Worm (Caenorhabditis elegans) whole organism, L1 larva: ENCODE measurements around the gene C32D5.8.

Experiments
- C04F5.9 ChIP-seq: sonication (generic microtip); optimal IDR thresholded peaks from 2 replicates; lab custom pipeline; 2016; ENCODE audit warnings: missing genetic modification characterization, missing compliant biosample characterization
- C16A3.4 ChIP-seq: fragments of 150-350 bp; optimal IDR thresholded peaks from 2 replicates; lab custom pipeline; 2014; ENCODE audit warnings: missing biosample characterization, missing genetic modification characterization
- C34B4.2 ChIP-seq: sonication (generic microtip); optimal IDR thresholded peaks from 2 replicates; lab custom pipeline; 2017; ENCODE audit warnings: mild to moderate bottlenecking, missing genetic modification characterization, missing compliant biosample characterization
- Y116A8C.19 ChIP-seq: sonication (generic microtip); optimal IDR thresholded peaks from 2 replicates; lab custom pipeline; 2016; ENCODE audit warnings: missing compliant biosample characterization, missing genetic modification characterization, borderline replicate concordance
- ceh-63 ChIP-seq: fragments of 200-800 bp; sonication (Bioruptor generic); optimal IDR thresholded peaks from 2 replicates; lab custom pipeline; 2018; ENCODE audit warnings: mild to moderate bottlenecking, missing genetic modification characterization, missing compliant biosample characterization
- ces-1 ChIP-seq: fragments of 150-350 bp; optimal IDR thresholded peaks from 2 replicates; lab custom pipeline; 2014; ENCODE audit warnings: missing biosample characterization, missing genetic modification reagents, missing genetic modification characterization
- dpl-1 ChIP-seq, 3 experiments: fragments of 150-350 bp in 2 of 3; sonication (generic microtip) in 1 of 3; optimal IDR thresholded peaks; 2 replicates each; lab custom pipeline; 2014 to 2017; ENCODE audit warnings: missing biosample characterization in 3 of 3, missing genetic modification characterization in 3 of 3, missing genetic modification reagents in 3 of 3
- dsc-1 ChIP-seq: sonication (generic microtip); optimal IDR thresholded peaks from 2 replicates; lab custom pipeline; 2016; ENCODE audit warnings: mild to moderate bottlenecking, missing genetic modification characterization, missing compliant biosample characterization
- efl-3 ChIP-seq: fragments of 200-800 bp; sonication (Bioruptor generic); optimal IDR thresholded peaks from 2 replicates; lab custom pipeline; 2018; ENCODE audit warnings: mild to moderate bottlenecking, missing genetic modification characterization, missing compliant biosample characterization
- egl-13 ChIP-seq: sonication (generic microtip); optimal IDR thresholded peaks from 2 replicates; lab custom pipeline; 2016; ENCODE audit warnings: missing genotype, missing genetic modification reagents, missing genetic modification characterization, missing compliant biosample characterization
- elt-2 ChIP-seq: sonication (generic microtip); optimal IDR thresholded peaks from 2 replicates; lab custom pipeline; 2016; ENCODE audit warnings: missing genetic modification characterization, mild to moderate bottlenecking, inconsistent platforms, missing compliant biosample characterization, missing genetic modification reagents
- elt-3 ChIP-seq, 6 experiments: fragments of 150-350 bp in 1 of 6; sonication (generic microtip); optimal IDR thresholded peaks; 2 replicates each; lab custom pipeline; 2017 to 2018; ENCODE audit warnings: missing biosample characterization in 6 of 6, missing genetic modification characterization in 6 of 6, inconsistent platforms in 1 of 6
- ets-5 ChIP-seq: fragments of 200-800 bp; sonication (Bioruptor generic); IDR thresholded peaks from 2 replicates; pipeline ENCODE4 v1.3.6; 2022; ENCODE audit warnings: missing genetic modification characterization, missing compliant biosample characterization
- fkh-4 ChIP-seq: sonication (generic microtip); optimal IDR thresholded peaks from 2 replicates; lab custom pipeline; 2016; ENCODE audit warnings: missing compliant biosample characterization, missing genetic modification characterization, borderline replicate concordance
- fkh-8 ChIP-seq: sonication (generic microtip); optimal IDR thresholded peaks from 2 replicates; lab custom pipeline; 2016; ENCODE audit warnings: mild to moderate bottlenecking, missing genetic modification characterization, missing compliant biosample characterization
- hlh-17 ChIP-seq: fragments of 200-800 bp; sonication (Bioruptor generic); optimal IDR thresholded peaks from 2 replicates; lab custom pipeline; 2018; ENCODE audit warnings: missing genetic modification characterization, mild to moderate bottlenecking, missing compliant biosample characterization, moderate library complexity, borderline replicate concordance
- hpl-2 ChIP-seq: fragments of 150-350 bp; optimal IDR thresholded peaks from 2 replicates; lab custom pipeline; 2014; ENCODE audit warnings: missing biosample characterization, missing genetic modification reagents, missing genetic modification characterization
- isw-1 ChIP-seq: fragments of 200-800 bp; sonication (Bioruptor generic); IDR thresholded peaks from 2 replicates; pipeline ENCODE4 v1.3.6; 2022; ENCODE audit warnings: missing genetic modification characterization, missing compliant biosample characterization
- jun-1 ChIP-seq: fragments of 150-350 bp; optimal IDR thresholded peaks from 2 replicates; lab custom pipeline; 2014; ENCODE audit warnings: missing biosample characterization, missing genetic modification reagents, missing genetic modification characterization
- lin-13 ChIP-seq: fragments of 150-350 bp; optimal IDR thresholded peaks from 2 replicates; lab custom pipeline; 2014; ENCODE audit warnings: missing biosample characterization, missing genetic modification reagents, missing genetic modification characterization
- lin-14 ChIP-seq: fragments of 200-800 bp; sonication (Bioruptor generic); optimal IDR thresholded peaks from 2 replicates; lab custom pipeline; 2018; ENCODE audit warnings: mild to moderate bottlenecking, missing genetic modification characterization, moderate library complexity, missing compliant biosample characterization
- lin-15B ChIP-seq: fragments of 150-350 bp; sonication (generic microtip); optimal IDR thresholded peaks from 3 replicates; lab custom pipeline; 2014; ENCODE audit warnings: missing biosample characterization, missing genetic modification characterization
- lin-35 ChIP-seq, 2 experiments: fragments of 150-350 bp; optimal IDR thresholded peaks; 2 replicates each; lab custom pipeline; 2014; ENCODE audit warnings: missing biosample characterization in 2 of 2, missing genetic modification characterization in 2 of 2, missing genetic modification reagents in 2 of 2
- lin-39 ChIP-seq: fragments of 150-350 bp; optimal IDR thresholded peaks from 2 replicates; lab custom pipeline; 2014; ENCODE audit warnings: missing biosample characterization, missing genetic modification reagents, missing genetic modification characterization
- lir-3 ChIP-seq: sonication (generic microtip); optimal IDR thresholded peaks from 2 replicates; lab custom pipeline; 2016; ENCODE audit warnings: mild to moderate bottlenecking, missing genetic modification characterization, moderate library complexity, missing compliant biosample characterization; ENCODE audit not compliant: poor library complexity
- lsy-2 ChIP-seq, 2 experiments: fragments of 150-350 bp; optimal IDR thresholded peaks; 2 replicates each; lab custom pipeline; 2014; ENCODE audit warnings: missing biosample characterization in 2 of 2, missing genetic modification characterization in 2 of 2
- nhr-11 ChIP-seq: fragments of 150-350 bp; optimal IDR thresholded peaks from 2 replicates; lab custom pipeline; 2014; ENCODE audit warnings: missing biosample characterization, missing genetic modification characterization
- nhr-76 ChIP-seq: sonication (generic microtip); optimal IDR thresholded peaks from 2 replicates; lab custom pipeline; 2017; ENCODE audit warnings: missing biosample characterization, missing genetic modification characterization
- nhr-90 ChIP-seq: sonication (generic microtip); optimal IDR thresholded peaks from 2 replicates; lab custom pipeline; 2016; ENCODE audit warnings: mild to moderate bottlenecking, missing genetic modification characterization, missing compliant biosample characterization; ENCODE audit not compliant: poor library complexity
- pag-3 ChIP-seq: sonication (generic microtip); optimal IDR thresholded peaks from 2 replicates; lab custom pipeline; 2017; ENCODE audit warnings: missing genetic modification characterization, mild to moderate bottlenecking, missing compliant biosample characterization, antibody characterized with exemption, borderline replicate concordance; ENCODE audit not compliant: insufficient read depth
- pqm-1 ChIP-seq: sonication (generic microtip); optimal IDR thresholded peaks from 3 replicates; lab custom pipeline; 2017; ENCODE audit warnings: missing biosample characterization, missing genetic modification characterization
- rnt-1 ChIP-seq: sonication (generic microtip); optimal IDR thresholded peaks from 2 replicates; lab custom pipeline; 2016; ENCODE audit warnings: mild to moderate bottlenecking, missing genetic modification characterization, moderate library complexity, missing compliant biosample characterization
- skn-1 ChIP-seq: fragments of 150-350 bp; optimal IDR thresholded peaks from 2 replicates; lab custom pipeline; 2014; ENCODE audit warnings: missing biosample characterization, missing genetic modification characterization
- sox-4 ChIP-seq: sonication (generic microtip); optimal IDR thresholded peaks from 2 replicates; lab custom pipeline; 2016; ENCODE audit warnings: missing genetic modification characterization, missing compliant biosample characterization
- sptf-1 ChIP-seq: fragments of 150-350 bp; optimal IDR thresholded peaks from 2 replicates; lab custom pipeline; 2014; ENCODE audit warnings: missing biosample characterization, missing genetic modification characterization
- sup-37 ChIP-seq: fragments of 200-800 bp; sonication (Bioruptor generic); optimal IDR thresholded peaks from 2 replicates; lab custom pipeline; 2018; ENCODE audit warnings: mild to moderate bottlenecking, missing genetic modification characterization, missing compliant biosample characterization
- swsn-7 ChIP-seq: sonication (generic microtip); optimal IDR thresholded peaks from 2 replicates; lab custom pipeline; 2016; ENCODE audit warnings: missing genetic modification characterization, missing compliant biosample characterization
- tbx-2 ChIP-seq: sonication (generic microtip); optimal IDR thresholded peaks from 2 replicates; lab custom pipeline; 2016; ENCODE audit warnings: missing genetic modification characterization, missing compliant biosample characterization
- unc-130 ChIP-seq: fragments of 150-350 bp; optimal IDR thresholded peaks from 2 replicates; lab custom pipeline; 2017; ENCODE audit warnings: missing biosample characterization, missing genetic modification characterization, inconsistent platforms
- unc-98 ChIP-seq: fragments of 200-800 bp; sonication (Bioruptor generic); IDR thresholded peaks from 2 replicates; pipeline ENCODE4 v1.3.6; 2022; ENCODE audit warnings: missing genetic modification characterization, missing compliant biosample characterization
- xbp-1 ChIP-seq: sonication (generic microtip); optimal IDR thresholded peaks from 2 replicates; lab custom pipeline; 2016; ENCODE audit warnings: missing genetic modification characterization, missing compliant biosample characterization
- zag-1 ChIP-seq: fragments of 150-350 bp; optimal IDR thresholded peaks from 2 replicates; lab custom pipeline; 2014; ENCODE audit warnings: missing biosample characterization, missing genetic modification characterization
- zip-4 ChIP-seq: fragments of 200-800 bp; sonication (Bioruptor generic); optimal IDR thresholded peaks from 2 replicates; lab custom pipeline; 2018; ENCODE audit warnings: mild to moderate bottlenecking, missing genetic modification characterization, moderate library complexity, missing compliant biosample characterization
- ztf-11 ChIP-seq, 2 experiments: sonication (generic microtip); optimal IDR thresholded peaks; 2 replicates each; lab custom pipeline; 2016 to 2017; ENCODE audit warnings: missing genetic modification characterization in 2 of 2, missing biosample characterization in 1 of 2, missing compliant biosample characterization in 1 of 2
- ztf-4 ChIP-seq: fragments of 150-350 bp; optimal IDR thresholded peaks from 2 replicates; lab custom pipeline; 2014; ENCODE audit warnings: missing biosample characterization, missing genetic modification characterization

Gene C32D5.8

DNA sequence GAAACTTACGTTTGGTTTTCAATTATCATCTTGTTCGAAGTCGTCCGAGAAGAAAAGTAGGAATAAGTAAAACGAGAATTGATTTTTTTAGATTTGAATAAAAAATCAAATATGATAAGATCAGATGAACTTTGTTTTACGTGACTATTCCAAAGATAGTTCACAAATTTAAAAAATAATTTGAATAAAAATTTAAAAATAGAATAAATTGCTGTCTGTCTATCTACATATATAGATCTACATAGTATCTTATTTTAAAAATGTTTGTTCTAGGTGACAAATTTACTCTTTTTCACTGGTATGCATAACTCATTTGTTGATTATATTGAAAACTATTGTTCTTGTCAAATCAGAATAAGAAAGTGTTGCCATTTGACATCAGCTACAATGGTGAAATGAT lies 42.2 kb upstream of the C32D5.8 start, which contains the start of gene F58F12.2:
Gene F58F12.2 (minus strand): TSS at position 101 of the 400 bp plus-strand sequence.
- TF ChIP-seq ztf-11 (tag; optimal IDR thresholded peaks at IDR 0.05; lab: Kevin White, UChicago) (no peak), jun-1 (tag; lab: Kevin White, UChicago) (no peak), unc-130 (tag; lab: Kevin White, UChicago) (no peak), hlh-17 (GFP tag; lab: Kevin White, UChicago) (no peak), isw-1 (GFP tag; lab: Robert Waterston, UW) (no peak), sup-37 (GFP tag; lab: Kevin White, UChicago) (no peak), lin-15B (tag; lab: Kevin White, UChicago) (no peak), nhr-76 (tag; lab: Kevin White, UChicago) (no peak), fkh-4 (tag; lab: Kevin White, UChicago) (no peak), xbp-1 (tag; lab: Kevin White, UChicago) (no peak), nhr-11 (tag; lab: Kevin White, UChicago) (no peak), C16A3.4 (tag; lab: Kevin White, UChicago) (no peak), sox-4 (tag; lab: Kevin White, UChicago) (no peak), pqm-1 (tag; lab: Kevin White, UChicago) (no peak), dpl-1 (GFP tag; optimal IDR thresholded peaks at IDR 0.05; lab: Kevin White, UChicago) (no peak), lin-14 (no peak)
- TF ChIP-seq, all 84 proteins: peak for 0

DNA sequence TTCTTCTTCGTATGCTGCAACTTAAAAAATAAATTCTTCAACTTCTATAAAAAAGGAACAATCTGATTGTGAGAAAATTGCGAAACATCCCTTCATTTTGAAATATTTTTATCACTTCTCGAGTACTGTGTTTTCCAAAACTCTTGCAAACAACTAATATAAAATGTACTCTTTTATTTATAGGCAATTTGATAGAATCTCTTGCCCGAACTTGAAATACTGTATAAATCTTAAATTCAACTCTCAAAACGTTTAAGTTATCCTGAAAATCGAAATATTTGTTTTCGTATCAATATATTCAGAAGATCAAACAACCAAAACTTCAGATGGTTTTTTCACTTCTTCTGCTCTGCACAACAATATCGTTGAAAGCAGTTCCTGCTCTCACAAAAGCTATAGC lies 40.7 kb upstream of the C32D5.8 start, which contains the start of gene F58F12.4:
Gene F58F12.4 (plus strand): TSS at position 301 of the 400 bp plus-strand sequence.
- TF ChIP-seq lir-3 (tag; lab: Kevin White, UChicago), result no peak

DNA sequence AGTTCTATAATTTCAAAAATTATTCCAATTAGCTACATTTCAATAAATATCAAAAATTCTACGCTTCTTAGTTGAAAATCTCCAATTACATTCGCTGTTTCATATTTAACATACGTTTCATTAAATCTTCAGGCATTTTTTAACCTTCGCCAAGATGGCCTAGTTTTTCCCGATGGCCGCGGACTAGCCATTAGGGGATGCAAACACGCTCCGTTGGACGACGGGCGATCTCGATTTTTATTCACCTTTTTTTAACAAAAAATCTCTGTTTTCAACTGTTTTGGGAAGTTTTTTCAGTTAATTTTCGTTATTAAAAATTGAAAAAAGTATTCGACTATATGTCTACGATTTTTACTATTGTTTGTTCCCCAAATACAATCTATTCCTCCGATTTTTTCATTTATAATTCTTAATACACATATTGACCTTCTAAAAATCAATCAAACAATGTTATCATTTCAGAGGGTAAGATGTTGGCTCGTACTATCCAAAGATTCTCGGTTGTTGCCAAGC lies 37.5 kb upstream of the C32D5.8 start, which contains the start of gene F58F12.1:
Gene F58F12.1 (plus strand): TSS at position 463 of the 513 bp plus-strand sequence.
- TF ChIP-seq egl-13 (tag; lab: Kevin White, UChicago), result peak; percentile 39
- TF ChIP-seq dpl-1 (GFP tag; optimal IDR thresholded peaks at IDR 0.05; lab: Kevin White, UChicago), result peak; percentile 50 to 76 (median 62)
- peak; percentile 56 to 79 for TF ChIP-seq lsy-2 (tag; optimal IDR thresholded peaks at IDR 0.05; lab: Kevin White, UChicago)
- TF ChIP-seq pag-3 (tag; lab: Kevin White, UChicago), result no peak
- TF ChIP-seq rnt-1 (tag; lab: Kevin White, UChicago), result peak; percentile 95
- TF ChIP-seq fkh-8, result peak; percentile 56
- TF ChIP-seq lin-13 (GFP tag; lab: Kevin White, UChicago), result peak; percentile 50
- no peak for TF ChIP-seq sptf-1 (tag; lab: Kevin White, UChicago)
- TF ChIP-seq sox-4 (tag; lab: Kevin White, UChicago), result peak; percentile 41
- TF ChIP-seq C34B4.2 (tag; lab: Kevin White, UChicago), result no peak
- TF ChIP-seq elt-2, result no peak
- peak; percentile 78 for TF ChIP-seq C16A3.4 (tag; lab: Kevin White, UChicago)
- TF ChIP-seq lin-15B (tag; lab: Kevin White, UChicago), result peak; percentile 87
- TF ChIP-seq swsn-7, result peak; percentile 44
- TF ChIP-seq C04F5.9, result peak; percentile 30
- TF ChIP-seq dsc-1, result peak; percentile 35
- no peak for TF ChIP-seq lin-39 (tag; lab: Kevin White, UChicago)
- peak; percentile 78 for TF ChIP-seq tbx-2 (tag; lab: Kevin White, UChicago)
- peak in 1 of 6 experiments; percentile 21 for TF ChIP-seq elt-3 (tag; optimal IDR thresholded peaks at IDR 0.05; lab: Kevin White, UChicago)
- no peak for TF ChIP-seq ets-5 (GFP tag; lab: Robert Waterston, UW)
- no peak for TF ChIP-seq hpl-2 (GFP tag; lab: Kevin White, UChicago)
- peak; percentile 70 for TF ChIP-seq isw-1 (GFP tag; lab: Robert Waterston, UW)
- no peak for TF ChIP-seq skn-1 (tag; lab: Kevin White, UChicago)
- TF ChIP-seq Y116A8C.19 (tag; lab: Kevin White, UChicago), result no peak
- no peak for TF ChIP-seq ceh-63 (GFP tag; lab: Kevin White, UChicago)
- peak in 1 of 2 experiments; percentile 51 for TF ChIP-seq ztf-11 (tag; optimal IDR thresholded peaks at IDR 0.05; lab: Kevin White, UChicago)
- peak; percentile 87 for TF ChIP-seq lir-3 (tag; lab: Kevin White, UChicago)
- TF ChIP-seq zag-1 (tag; lab: Kevin White, UChicago), result no peak
- TF ChIP-seq ces-1 (GFP tag; lab: Kevin White, UChicago), result no peak
- TF ChIP-seq nhr-90 (tag; lab: Kevin White, UChicago), result peak; percentile 51
- TF ChIP-seq pqm-1 (tag; lab: Kevin White, UChicago), result no peak
- TF ChIP-seq unc-98, result peak; percentile 56
- no peak for TF ChIP-seq ztf-4 (tag; lab: Kevin White, UChicago)
- peak; percentile 68 to 74 for TF ChIP-seq lin-35 (GFP tag; optimal IDR thresholded peaks at IDR 0.05; lab: Kevin White, UChicago)
- no peak for TF ChIP-seq efl-3
- TF ChIP-seq zip-4 (GFP tag; lab: Kevin White, UChicago), result no peak
